Worm (Caenorhabditis elegans) whole organism, young adult: Measurements from ENCODE around the gene srx-80.

ENCODE experiments used
- B0336.3 ChIP-seq: fragments of 200-800 bp; sonication (Bioruptor generic); IDR thresholded peaks from 2 replicates; pipeline ENCODE4 v1.3.6; 2022; ENCODE audit warnings: missing genetic modification characterization, missing compliant biosample characterization
- C06A6.2 ChIP-seq: fragments of 200-800 bp; sonication (Bioruptor generic); conservative IDR thresholded peaks from 2 replicates; pipeline ENCODE4 v1.3.6; 2022; ENCODE audit warnings: missing genetic modification characterization, missing compliant biosample characterization
- F10E7.11 ChIP-seq: sonication (generic microtip); optimal IDR thresholded peaks from 2 replicates; lab custom pipeline; 2017; ENCODE audit warnings: mild to moderate bottlenecking, missing genetic modification characterization, moderate library complexity, missing compliant biosample characterization
- F22D6.2 ChIP-seq: sonication (generic microtip); optimal IDR thresholded peaks from 2 replicates; lab custom pipeline; 2016; ENCODE audit warnings: mild to moderate bottlenecking, missing genetic modification characterization, missing compliant biosample characterization
- F49E8.2 ChIP-seq: sonication (generic microtip); optimal IDR thresholded peaks from 3 replicates; lab custom pipeline; 2017; ENCODE audit warnings: missing genetic modification characterization, mild to moderate bottlenecking, missing compliant biosample characterization, antibody characterized with exemption, moderate library complexity; ENCODE audit not compliant: insufficient read depth
- F57C9.4 ChIP-seq: sonication (generic microtip); optimal IDR thresholded peaks from 2 replicates; lab custom pipeline; 2017; ENCODE audit warnings: mild to moderate bottlenecking, missing genetic modification characterization, missing compliant biosample characterization
- T26A5.8 ChIP-seq: sonication (generic microtip); optimal IDR thresholded peaks from 2 replicates; lab custom pipeline; 2016; ENCODE audit warnings: missing genetic modification characterization, missing compliant biosample characterization
- Y67H2A.10 ChIP-seq: fragments of 200-800 bp; sonication (Bioruptor generic); conservative IDR thresholded peaks from 2 replicates; pipeline ENCODE4 v1.3.6; 2022; ENCODE audit warnings: missing genetic modification reagents, missing genetic modification characterization, missing compliant biosample characterization
- Y79H2A.3 ChIP-seq: fragments of 200-800 bp; sonication (Bioruptor generic); conservative IDR thresholded peaks from 2 replicates; pipeline ENCODE4 v1.3.6; 2022; ENCODE audit warnings: missing genetic modification reagents, missing genetic modification characterization, missing compliant biosample characterization
- Y95B8A.8 ChIP-seq: fragments of 200-800 bp; sonication (Bioruptor generic); IDR thresholded peaks from 2 replicates; pipeline ENCODE4 v1.3.6; 2022; ENCODE audit warnings: missing genetic modification reagents, missing genetic modification characterization, missing compliant biosample characterization
- ama-1 ChIP-seq, 3 experiments: fragments of 150-350 bp in 1 of 3; sonication (generic microtip) in 2 of 3; optimal IDR thresholded peaks; 2 replicates each; lab custom pipeline; 2014 to 2018; ENCODE audit warnings: missing biosample characterization in 2 of 3, missing genetic modification characterization in 2 of 3, missing genetic modification reagents in 2 of 3
- athp-1 ChIP-seq: sonication (generic microtip); optimal IDR thresholded peaks from 2 replicates; lab custom pipeline; 2017; ENCODE audit warnings: mild to moderate bottlenecking, missing genetic modification characterization, missing compliant biosample characterization
- bed-1 ChIP-seq: fragments of 200-800 bp; sonication (Bioruptor generic); IDR thresholded peaks from 2 replicates; pipeline ENCODE4 v1.3.6; 2022; ENCODE audit warnings: missing genetic modification reagents, missing genetic modification characterization, missing compliant biosample characterization
- ceh-27 ChIP-seq: fragments of 200-800 bp; sonication (Bioruptor generic); optimal IDR thresholded peaks from 2 replicates; lab custom pipeline; 2018; ENCODE audit warnings: mild to moderate bottlenecking, missing genetic modification characterization, moderate library complexity, missing compliant biosample characterization
- ceh-40 ChIP-seq: fragments of 200-800 bp; sonication (Bioruptor generic); IDR thresholded peaks from 2 replicates; pipeline ENCODE4 v1.3.6; 2022; ENCODE audit warnings: missing genetic modification characterization, missing compliant biosample characterization
- chd-7 ChIP-seq: sonication (generic microtip); optimal IDR thresholded peaks from 2 replicates; lab custom pipeline; 2016; ENCODE audit warnings: mild to moderate bottlenecking, missing genetic modification characterization, moderate library complexity, missing compliant biosample characterization
- die-1 ChIP-seq: sonication (generic microtip); optimal IDR thresholded peaks from 2 replicates; lab custom pipeline; 2016; ENCODE audit warnings: missing genotype, mild to moderate bottlenecking, missing genetic modification characterization, missing compliant biosample characterization
- dox-1 ChIP-seq: fragments of 200-800 bp; sonication (Bioruptor generic); IDR thresholded peaks from 2 replicates; pipeline ENCODE4 v1.3.6; 2022; ENCODE audit warnings: missing genetic modification reagents, missing genetic modification characterization, missing compliant biosample characterization
- gei-17 ChIP-seq: fragments of 200-800 bp; sonication (Bioruptor generic); optimal IDR thresholded peaks from 2 replicates; lab custom pipeline; 2018; ENCODE audit warnings: mild to moderate bottlenecking, missing genetic modification characterization, missing compliant biosample characterization
- him-1 ChIP-seq: sonication (generic microtip); optimal IDR thresholded peaks from 2 replicates; lab custom pipeline; 2016; ENCODE audit warnings: missing genotype, missing genetic modification reagents, missing genetic modification characterization, missing compliant biosample characterization
- hlh-12 ChIP-seq: sonication (generic microtip); optimal IDR thresholded peaks from 2 replicates; lab custom pipeline; 2016; ENCODE audit warnings: missing genetic modification characterization, missing compliant biosample characterization
- hmg-20 ChIP-seq: fragments of 200-800 bp; sonication (Bioruptor generic); IDR thresholded peaks from 2 replicates; pipeline ENCODE4 v1.3.6; 2022; ENCODE audit warnings: missing genetic modification reagents, missing genetic modification characterization, missing compliant biosample characterization
- let-526 ChIP-seq: fragments of 200-800 bp; sonication (Bioruptor generic); IDR thresholded peaks from 2 replicates; pipeline ENCODE4 v1.3.6; 2022; ENCODE audit warnings: missing genetic modification reagents, missing genetic modification characterization, missing compliant biosample characterization
- lin-26 ChIP-seq: fragments of 200-800 bp; sonication (Bioruptor generic); IDR thresholded peaks from 2 replicates; pipeline ENCODE4 v1.3.6; 2022; ENCODE audit warnings: missing genetic modification reagents, missing genetic modification characterization, missing compliant biosample characterization
- lsl-1 ChIP-seq: fragments of 200-800 bp; sonication (Bioruptor generic); optimal IDR thresholded peaks from 2 replicates; lab custom pipeline; 2018; ENCODE audit warnings: mild to moderate bottlenecking, missing genetic modification characterization, moderate library complexity, missing compliant biosample characterization
- lsy-27 ChIP-seq: sonication (generic microtip); optimal IDR thresholded peaks from 2 replicates; lab custom pipeline; 2017; ENCODE audit warnings: missing genetic modification characterization, mild to moderate bottlenecking, missing compliant biosample characterization, antibody characterized with exemption, missing genotype, borderline replicate concordance; ENCODE audit not compliant: insufficient read depth
- madf-10 ChIP-seq: sonication (generic microtip); optimal IDR thresholded peaks from 2 replicates; lab custom pipeline; 2016; ENCODE audit warnings: mild to moderate bottlenecking, missing genetic modification characterization, missing compliant biosample characterization
- madf-6 ChIP-seq: fragments of 200-800 bp; sonication (Bioruptor generic); IDR thresholded peaks from 2 replicates; pipeline ENCODE4 v1.3.6; 2022; ENCODE audit warnings: missing genetic modification reagents, missing genetic modification characterization, missing compliant biosample characterization
- madf-8 ChIP-seq: fragments of 200-800 bp; sonication (Bioruptor generic); conservative IDR thresholded peaks from 2 replicates; pipeline ENCODE4 v1.3.6; 2022; ENCODE audit warnings: missing genetic modification reagents, missing genetic modification characterization, missing compliant biosample characterization
- mxl-1 ChIP-seq: sonication (generic microtip); optimal IDR thresholded peaks from 2 replicates; lab custom pipeline; 2016; ENCODE audit warnings: missing genetic modification characterization, missing compliant biosample characterization
- nfyb-1 ChIP-seq: fragments of 200-800 bp; sonication (Bioruptor generic); IDR thresholded peaks from 2 replicates; pipeline ENCODE4 v1.3.6; 2022; ENCODE audit warnings: missing genetic modification reagents, missing genetic modification characterization, missing compliant biosample characterization
- nhr-179 ChIP-seq: sonication (generic microtip); optimal IDR thresholded peaks from 2 replicates; lab custom pipeline; 2016; ENCODE audit warnings: mild to moderate bottlenecking, missing genetic modification characterization, missing compliant biosample characterization
- nhr-80 ChIP-seq: sonication (generic microtip); optimal IDR thresholded peaks from 2 replicates; lab custom pipeline; 2016; ENCODE audit warnings: missing genetic modification characterization, missing compliant biosample characterization
- pbrm-1 ChIP-seq: fragments of 200-800 bp; sonication (Bioruptor generic); IDR thresholded peaks from 2 replicates; pipeline ENCODE4 v1.3.6; 2022; ENCODE audit warnings: missing genetic modification reagents, missing genetic modification characterization, missing compliant biosample characterization
- repo-1 ChIP-seq: sonication (generic microtip); optimal IDR thresholded peaks from 2 replicates; lab custom pipeline; 2017; ENCODE audit warnings: mild to moderate bottlenecking, missing genetic modification characterization, missing compliant biosample characterization
- rpc-1 ChIP-seq, 2 experiments: fragments of 150-350 bp in 1 of 2; sonication (generic microtip) in 1 of 2; optimal IDR thresholded peaks; 2 replicates each; lab custom pipeline; 2014 to 2018; ENCODE audit warnings: missing biosample characterization in 1 of 2, missing genetic modification characterization in 1 of 2, missing genetic modification reagents in 1 of 2, missing genotype in 1 of 2
- snpc-1.1 ChIP-seq: sonication (generic microtip); optimal IDR thresholded peaks from 2 replicates; lab custom pipeline; 2017; ENCODE audit warnings: missing genetic modification characterization, mild to moderate bottlenecking, missing compliant biosample characterization, antibody characterized with exemption, moderate library complexity, missing genotype, missing genetic modification reagents; ENCODE audit not compliant: insufficient read depth
- snpc-3.4 ChIP-seq: sonication (generic microtip); optimal IDR thresholded peaks from 2 replicates; lab custom pipeline; 2017; ENCODE audit warnings: missing genetic modification characterization, mild to moderate bottlenecking, missing compliant biosample characterization, antibody characterized with exemption, moderate library complexity, missing genotype, missing genetic modification reagents
- sptf-2 ChIP-seq: fragments of 200-800 bp; sonication (Bioruptor generic); optimal IDR thresholded peaks from 2 replicates; lab custom pipeline; 2018; ENCODE audit warnings: mild to moderate bottlenecking, missing genetic modification characterization, missing compliant biosample characterization
- unc-130 ChIP-seq: sonication (generic microtip); optimal IDR thresholded peaks from 2 replicates; lab custom pipeline; 2016; ENCODE audit warnings: missing genetic modification reagents, missing genetic modification characterization, missing compliant biosample characterization
- unc-62 ChIP-seq: fragments of 150-350 bp; optimal IDR thresholded peaks from 2 replicates; lab custom pipeline; 2014; ENCODE audit warnings: missing biosample characterization, missing genetic modification reagents, missing genetic modification characterization
- zim-3 ChIP-seq: sonication (generic microtip); optimal IDR thresholded peaks from 2 replicates; lab custom pipeline; 2017; ENCODE audit warnings: mild to moderate bottlenecking, missing genetic modification characterization, moderate library complexity, missing compliant biosample characterization
- ztf-25 ChIP-seq: fragments of 200-800 bp; sonication (Bioruptor generic); IDR thresholded peaks from 2 replicates; pipeline ENCODE4 v1.3.6; 2022; ENCODE audit warnings: missing genetic modification reagents, missing genetic modification characterization, missing compliant biosample characterization

The srx-80 gene

ce11 chrV:11604484-11604883 lies 11.0 kb downstream of the srx-80 start, which contains the start of gene dhs-20:
TSS of gene dhs-20 (minus strand) at chrV:11604563.
- TF ChIP-seq unc-130 (GFP tag; lab: Kevin White, UChicago) (no peak), ceh-40 (no peak), nhr-80 (tag; lab: Kevin White, UChicago) (peak; percentile 19), madf-6 (no peak)
- TF ChIP-seq, all 124 proteins: peak for 1

DNA sequence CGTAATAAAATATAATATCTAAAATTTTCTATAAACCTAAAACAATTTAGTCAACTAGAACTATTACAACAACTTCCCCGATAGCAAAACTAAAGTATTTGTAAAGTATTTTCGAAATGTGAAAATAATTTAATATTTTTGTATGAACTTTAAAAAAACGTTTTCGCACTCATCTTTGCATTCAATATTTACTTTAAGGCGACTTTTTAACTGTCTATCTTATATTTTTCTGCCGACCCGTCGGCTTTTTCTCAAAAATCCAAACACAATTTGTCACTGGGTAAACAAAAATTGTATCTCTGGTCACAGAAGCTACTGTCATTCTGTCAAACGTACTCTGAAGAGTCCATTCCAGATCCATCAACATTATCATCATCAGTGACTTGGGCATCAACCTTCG lies 11.7 kb downstream of the srx-80 start:
- TF ChIP-seq gei-17 (GFP tag; lab: Kevin White, UChicago) (no peak), ama-1 (optimal IDR thresholded peaks at IDR 0.05; lab: Kevin White, UChicago) (no peak), ama-1 (GFP tag; optimal IDR thresholded peaks at IDR 0.05; lab: Kevin White, UChicago) (no peak), let-526 (GFP tag; lab: Robert Waterston, UW) (no peak), snpc-1.1 (tag; lab: Kevin White, UChicago) (no peak), die-1 (no peak), Y79H2A.3 (GFP tag; lab: Robert Waterston, UW) (no peak), chd-7 (tag; lab: Kevin White, UChicago) (no peak), rpc-1 (optimal IDR thresholded peaks at IDR 0.05; lab: Kevin White, UChicago) (no peak), rpc-1 (tag; optimal IDR thresholded peaks at IDR 0.05; lab: Kevin White, UChicago) (no peak), madf-10 (no peak), repo-1 (tag; lab: Kevin White, UChicago) (no peak), nfyb-1 (GFP tag; lab: Robert Waterston, UW) (no peak), C06A6.2 (GFP tag; lab: Robert Waterston, UW) (no peak), F49E8.2 (tag; lab: Kevin White, UChicago) (no peak), B0336.3 (no peak), mxl-1 (no peak)

DNA sequence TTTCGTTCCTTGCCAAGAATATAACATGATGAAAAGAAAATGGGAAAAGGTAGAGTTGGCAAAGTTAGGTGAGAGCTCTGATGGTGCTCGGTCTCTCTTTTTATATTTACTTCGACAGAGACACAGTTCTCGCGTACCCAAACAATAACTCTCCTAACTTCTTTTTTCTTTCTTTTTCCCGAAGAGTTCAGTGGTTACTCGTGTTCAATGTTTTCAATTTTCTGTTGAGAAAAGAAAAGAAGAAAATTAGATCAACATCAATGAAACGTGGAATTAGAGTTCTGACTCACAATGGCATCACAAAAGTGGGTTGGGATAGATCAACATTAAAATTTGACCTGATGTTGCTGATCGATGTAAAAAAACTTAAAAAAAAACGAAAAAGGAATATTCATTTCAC lies 12.9 kb downstream of the srx-80 start, which contains the start of gene idpp-16:
idpp-16 (minus strand) TSS at position 101 of the 400 bp plus-strand sequence.
- TF ChIP-seq ztf-25 (GFP tag; lab: Robert Waterston, UW) (no peak), pbrm-1 (GFP tag; lab: Robert Waterston, UW) (no peak), hmg-20 (GFP tag; lab: Robert Waterston, UW) (no peak)

DNA sequence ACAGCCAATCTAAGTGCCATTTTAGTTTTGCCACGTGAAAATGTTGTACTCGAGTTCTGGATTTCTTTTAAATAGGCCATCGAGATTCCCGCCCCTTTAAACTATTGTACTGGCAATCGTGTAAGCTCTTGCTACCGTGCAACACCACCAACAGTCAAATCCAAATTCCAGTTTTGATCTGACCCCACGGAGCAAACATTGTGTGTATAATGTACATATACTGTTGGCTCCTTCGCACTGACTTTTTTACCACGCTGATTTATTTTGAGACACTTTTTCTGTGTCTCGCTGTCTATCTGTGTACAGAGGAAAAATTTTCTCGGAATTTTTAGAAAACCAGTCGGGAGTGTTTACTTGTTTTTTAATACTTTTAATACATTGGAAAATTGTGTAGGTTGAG lies 16.5 kb downstream of the srx-80 start, which contains the start of gene piit-1:
piit-1 (minus strand) TSS at position 101 of the 400 bp plus-strand sequence.
- TF ChIP-seq B0336.3 (no peak), lsy-27 (no peak), dox-1 (GFP tag; lab: Robert Waterston, UW) (no peak), hlh-12 (no peak), him-1 (no peak), athp-1 (no peak), nhr-179 (tag; lab: Kevin White, UChicago) (no peak), lsl-1 (GFP tag; lab: Kevin White, UChicago) (no peak), zim-3 (tag; lab: Kevin White, UChicago) (no peak), F10E7.11 (tag; lab: Kevin White, UChicago) (no peak)

DNA sequence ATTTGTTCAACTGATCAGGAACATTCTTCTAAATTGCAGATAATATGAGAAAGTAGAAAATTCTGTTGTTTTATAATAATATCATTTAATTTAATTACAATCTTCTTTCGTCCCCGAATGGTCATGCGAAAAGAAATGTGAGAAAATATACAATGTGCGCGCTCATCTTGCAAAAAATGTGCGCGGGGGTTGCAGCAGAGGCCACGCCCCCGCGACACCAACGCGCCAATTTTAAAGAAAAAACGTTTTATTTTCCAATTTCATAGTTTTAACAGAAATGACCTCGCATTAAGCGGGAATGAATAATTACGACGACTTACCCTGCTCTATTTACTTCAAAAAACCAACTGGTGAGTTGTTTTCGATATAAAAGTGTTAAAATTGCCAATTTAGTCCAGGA lies 17.0 kb downstream of the srx-80 start, which contains the start of gene sas-5:
sas-5 (plus strand) TSS at position 257 of the 400 bp plus-strand sequence.
- TF ChIP-seq Y67H2A.10 (no peak), unc-62 (GFP tag; lab: Kevin White, UChicago) (no peak), madf-8 (GFP tag; lab: Robert Waterston, UW) (peak; percentile 84), sptf-2 (no peak), dox-1 (GFP tag; lab: Robert Waterston, UW) (peak; percentile 87), F57C9.4 (tag; lab: Kevin White, UChicago) (no peak), T26A5.8 (tag; lab: Kevin White, UChicago) (no peak), snpc-1.1 (tag; lab: Kevin White, UChicago) (peak; percentile 65), F22D6.2 (no peak), ceh-27 (peak; percentile 57), lin-26 (peak; percentile 35; the same call in 1 of the 2 replicates), hmg-20 (GFP tag; lab: Robert Waterston, UW) (no peak), snpc-3.4 (tag; lab: Kevin White, UChicago) (peak; percentile 88), bed-1 (no peak), unc-130 (GFP tag; lab: Kevin White, UChicago) (peak; percentile 60), Y95B8A.8 (GFP tag; lab: Robert Waterston, UW) (0 out of 2 replicates have a peak, but pooled peaks have one; percentile 25)
